Fruit fly (Drosophila melanogaster): Measurements from ENCODE around the gene CtsB.

CtsB gene

DNA sequence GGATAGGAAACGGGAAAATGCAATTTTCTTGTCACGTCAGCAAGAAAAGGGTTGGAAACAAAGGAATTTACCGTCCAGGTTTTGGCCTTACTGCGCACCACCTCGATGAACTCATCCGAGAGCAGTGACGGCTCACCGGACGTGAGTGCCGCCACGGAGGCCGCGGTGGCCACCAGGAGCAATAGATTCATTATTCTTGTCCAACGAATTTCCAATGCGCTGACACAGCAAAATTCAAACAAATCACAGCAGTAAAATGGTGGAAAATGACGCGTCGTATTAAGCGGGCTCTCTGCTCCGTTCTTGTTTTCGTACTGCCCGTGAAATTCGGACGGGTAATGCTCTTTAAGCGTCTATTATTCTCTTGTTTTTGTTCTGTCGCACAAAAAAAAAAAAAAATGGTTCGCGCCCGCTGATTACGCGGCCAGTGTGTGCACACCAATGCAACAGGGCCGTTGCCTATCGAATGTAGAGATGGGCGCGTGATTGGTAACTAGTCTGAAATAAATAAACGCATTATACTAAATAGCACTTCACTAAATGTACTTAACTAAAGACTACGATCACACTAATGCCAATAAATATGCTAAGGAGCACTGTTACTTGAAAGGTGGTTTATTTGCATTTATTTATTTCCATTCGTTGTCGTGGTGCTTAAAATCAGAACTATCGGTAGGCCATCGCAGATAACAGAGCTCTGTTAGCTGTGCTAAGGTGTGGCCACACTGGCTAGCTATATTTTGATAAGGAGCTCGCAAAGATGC is at the start of gene CtsB, which contains the start of gene amrt (continued):
- TF ChIP-seq ash1 (GFP tag; optimal IDR thresholded peaks at IDR 0.05) (no peak), her (GFP tag; optimal IDR thresholded peaks at IDR 0.05) (peak; percentile 37), vvl (GFP tag; IDR thresholded peaks at IDR 0.05) (0 out of 2 replicates have a peak, but pooled peaks have one; percentile 5), NC2α (GFP tag; optimal IDR thresholded peaks at IDR 0.05) (no peak), Doc3 (GFP tag; IDR thresholded peaks at IDR 0.05; ENCODE audit: partially characterized antibody) (peak; percentile 56; the same call in 1 of the 3 replicates), sisA (GFP tag; IDR thresholded peaks at IDR 0.05) (0 out of 2 replicates have a peak, but pooled peaks have one; percentile 5), lmd (GFP tag; IDR thresholded peaks at IDR 0.05) (no peak; the same call in none of the 2 replicates), mam (GFP tag; optimal IDR thresholded peaks at IDR 0.05) (peak; percentile 70), CG4282 (GFP tag; optimal IDR thresholded peaks at IDR 0.05) (no peak), CG3281 (GFP tag; optimal IDR thresholded peaks at IDR 0.05) (no peak), Neu2 (GFP tag; optimal IDR thresholded peaks at IDR 0.05; ENCODE audit: borderline replicate concordance) (no peak), Opbp (GFP tag; IDR thresholded peaks at IDR 0.05; ENCODE audit: partially characterized antibody) (peak; percentile 52; the same call in 1 of the 3 replicates), Sin3A (optimal IDR thresholded peaks at IDR 0.05) (peak; percentile 98), H15 (GFP tag; IDR thresholded peaks at IDR 0.05) (no peak), Oaz (GFP tag; IDR thresholded peaks at IDR 0.05) (no peak), CG7271 (tag; optimal IDR thresholded peaks at IDR 0.05) (no peak), sqz (GFP tag; optimal IDR thresholded peaks at IDR 0.05) (peak; percentile 93), Fer2 (tag; optimal IDR thresholded peaks at IDR 0.05) (peak; percentile 0), lov (optimal IDR thresholded peaks at IDR 0.05) (no peak), lov (GFP tag; IDR thresholded peaks at IDR 0.05) (no peak), D19B (GFP tag; optimal IDR thresholded peaks at IDR 0.05) (no peak), yki (optimal IDR thresholded peaks at IDR 0.05) (no peak), CG10565 (GFP tag; optimal IDR thresholded peaks at IDR 0.05) (no peak), Lim3 (GFP tag; IDR thresholded peaks at IDR 0.05) (no peak), CG6254 (GFP tag; optimal IDR thresholded peaks at IDR 0.05) (no peak), eve (GFP tag; optimal IDR thresholded peaks at IDR 0.05) (peak in 1 of 2 experiments; percentile 11), CG11085 (GFP tag; IDR thresholded peaks at IDR 0.05) (no peak), HLH4C (GFP tag; IDR thresholded peaks at IDR 0.05; ENCODE audit: partially characterized antibody) (peak; percentile 76), CG15479 (GFP tag; optimal IDR thresholded peaks at IDR 0.05) (no peak), CG33213 (GFP tag; optimal IDR thresholded peaks at IDR 0.05) (peak; percentile 21), grn (GFP tag; optimal IDR thresholded peaks at IDR 0.05) (peak; percentile 46), Hr39 (optimal IDR thresholded peaks at IDR 0.05) (no peak), CG9215 (GFP tag; IDR thresholded peaks at IDR 0.05) (no peak), sd (tag; optimal IDR thresholded peaks at IDR 0.05) (no peak), wor (GFP tag; IDR thresholded peaks at IDR 0.05) (no peak), fd64A (GFP tag; optimal IDR thresholded peaks at IDR 0.05) (no peak), Optix (GFP tag; IDR thresholded peaks at IDR 0.05) (no peak), jumu (GFP tag; optimal IDR thresholded peaks at IDR 0.05) (peak; percentile 54), CG34376 (GFP tag; optimal IDR thresholded peaks at IDR 0.05) (peak; percentile 51), z (GFP tag; IDR thresholded peaks at IDR 0.05) (no peak), CG10654 (GFP tag; optimal IDR thresholded peaks at IDR 0.05) (no peak), emc (GFP tag; optimal IDR thresholded peaks at IDR 0.05) (no peak), inv (GFP tag; IDR thresholded peaks at IDR 0.05; ENCODE audit: partially characterized antibody) (peak; percentile 82), NC2β (GFP tag; optimal IDR thresholded peaks at IDR 0.05) (peak; percentile 1), bsh (GFP tag; optimal IDR thresholded peaks at IDR 0.05) (peak; percentile 18 to 58), Chrac-16 (GFP tag; optimal IDR thresholded peaks at IDR 0.05) (peak; percentile 44), CG10274 (GFP tag; optimal IDR thresholded peaks at IDR 0.05) (no peak), chm (GFP tag; IDR thresholded peaks at IDR 0.05) (no peak), ERR (GFP tag; optimal IDR thresholded peaks at IDR 0.05) (peak; percentile 50), Gug (GFP tag; IDR thresholded peaks at IDR 0.05) (no peak; the same call in 3 of the 4 replicates), CG9609 (GFP tag; optimal IDR thresholded peaks at IDR 0.05) (peak; percentile 18)
